Worm (Caenorhabditis elegans): ENCODE measurements around the gene exp-1.

Gene exp-1

DNA sequence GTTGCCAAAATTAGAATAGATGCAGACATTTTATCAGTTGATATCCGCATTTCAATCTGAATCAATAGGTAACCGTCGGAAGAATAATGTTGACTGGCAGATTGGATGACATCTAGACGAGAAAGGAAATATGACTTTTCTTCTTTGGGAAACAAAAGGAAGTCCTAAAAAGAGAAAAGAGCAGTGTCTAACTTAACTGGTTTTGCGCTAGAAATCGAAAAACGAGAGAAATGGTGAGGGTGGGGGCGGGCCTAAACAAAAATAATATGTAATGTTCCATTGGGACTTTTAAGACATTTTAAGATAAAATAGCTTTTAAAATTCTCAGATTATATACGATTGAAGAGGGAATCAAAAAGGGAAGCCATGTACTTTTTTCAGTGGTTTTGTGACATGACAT is at the start of gene exp-1:
exp-1 (minus strand) TSS at position 101 of the 400 bp plus-strand sequence.
- TF ChIP-seq unc-62 (GFP tag; optimal IDR thresholded peaks at IDR 0.05): no peak

- no peak for TF ChIP-seq unc-62 (GFP tag; optimal IDR thresholded peaks at IDR 0.05)
These were observed 47.2 kb upstream of the exp-1 start, which contains the start of gene daf-37 for ce11 chrII:6208116-6208515. daf-37 (minus strand) TSS chrII:6208216.

- no peak for TF ChIP-seq unc-62 (GFP tag; optimal IDR thresholded peaks at IDR 0.05)
These were observed 46.4 kb upstream of the exp-1 start for ce11 chrII:6207252-6207651.

- TF ChIP-seq unc-62 (GFP tag; optimal IDR thresholded peaks at IDR 0.05): no peak
These were observed 42.0 kb upstream of the exp-1 start, which contains the start of gene C30B5.17 for ce11 chrII:6202910-6203309. C30B5.17 (minus strand) TSS chrII:6203010.

- no peak for TF ChIP-seq unc-62 (GFP tag; optimal IDR thresholded peaks at IDR 0.05)
These were observed 38.1 kb upstream of the exp-1 start for ce11 chrII:6199010-6199409.

- TF ChIP-seq unc-62 (GFP tag; optimal IDR thresholded peaks at IDR 0.05): no peak
These were observed 37.6 kb upstream of the exp-1 start, which contains the start of gene szy-4 for ce11 chrII:6198468-6198867. szy-4 (plus strand) TSS chrII:6198696.

ce11 chrII:6196875-6197274 is 36.0 kb upstream of the exp-1 start, which contains the start of the genes rbmx-2 and C30B5.2:
rbmx-2 (minus strand) TSS chrII:6196948.
C30B5.2 (plus strand) TSS chrII:6197180.
- no peak for TF ChIP-seq unc-62 (GFP tag; optimal IDR thresholded peaks at IDR 0.05)

ce11 chrII:6192484-6192883 is 31.6 kb upstream of the exp-1 start, which contains the start of gene cpb-2:
cpb-2 (plus strand) TSS chrII:6192784.
- no peak for TF ChIP-seq unc-62 (GFP tag; optimal IDR thresholded peaks at IDR 0.05)

DNA sequence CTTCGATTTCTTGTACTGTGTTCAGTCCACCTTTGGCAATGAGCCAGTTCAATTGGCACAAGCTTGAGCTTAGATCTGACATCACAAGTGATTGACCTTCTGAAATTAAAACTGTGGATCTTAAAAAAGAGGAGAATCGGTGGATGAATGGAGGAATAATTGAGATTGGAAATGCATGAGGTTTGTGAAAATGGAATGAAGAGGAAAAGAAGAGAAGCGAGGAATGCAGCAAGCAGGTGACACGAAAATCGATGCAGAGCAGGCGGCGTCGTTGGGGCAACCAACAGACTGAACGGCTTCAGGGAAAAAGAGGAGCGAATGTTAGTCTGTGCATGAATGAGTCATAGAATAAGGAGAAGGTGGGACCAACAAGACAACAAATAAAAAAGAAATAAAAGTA is 30.4 kb upstream of the exp-1 start, which contains the start of gene fkh-8:
fkh-8 (minus strand) TSS at position 101 of the 400 bp plus-strand sequence.
- TF ChIP-seq unc-62 (GFP tag; optimal IDR thresholded peaks at IDR 0.05): no peak

DNA sequence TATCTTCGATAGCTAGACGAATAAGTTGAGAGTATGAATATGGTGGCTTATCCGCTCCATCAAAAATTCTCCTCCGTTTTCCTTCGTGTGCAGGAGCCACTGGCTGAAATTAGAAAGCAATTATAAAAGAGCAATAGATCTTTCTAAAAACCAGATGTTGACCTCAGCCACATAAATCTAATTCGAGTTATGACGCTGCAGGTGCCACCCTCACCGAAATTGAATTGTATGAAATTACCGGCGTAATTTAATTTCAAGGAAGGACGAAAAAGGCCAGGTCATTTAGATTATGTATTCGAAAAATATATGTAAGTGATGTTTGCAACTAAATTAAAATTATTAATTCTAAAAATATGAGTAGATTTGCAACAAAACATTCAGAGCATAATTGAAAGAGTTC is 29.9 kb upstream of the exp-1 start:
- TF ChIP-seq unc-62 (GFP tag; optimal IDR thresholded peaks at IDR 0.05): no peak

DNA sequence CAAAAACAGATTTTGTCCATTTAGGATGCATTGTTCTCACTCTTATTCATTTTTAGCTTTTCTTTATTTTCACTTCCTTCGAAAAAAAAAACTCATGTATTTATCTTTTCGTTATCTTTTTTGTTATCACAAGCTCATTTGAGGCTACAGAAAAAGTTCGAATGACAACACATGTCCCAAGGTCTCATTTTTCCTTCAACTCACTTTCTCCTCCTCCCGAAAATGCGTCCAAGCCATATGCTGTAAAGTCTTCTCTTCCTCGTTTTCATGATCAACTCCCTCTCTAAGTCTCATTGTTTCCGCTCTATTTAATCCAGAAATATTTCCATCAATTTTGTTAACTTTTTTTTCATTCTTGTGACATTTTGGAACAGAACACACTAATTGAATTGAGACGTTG is 20.4 kb upstream of the exp-1 start:
- no peak for TF ChIP-seq unc-62 (GFP tag; optimal IDR thresholded peaks at IDR 0.05)

DNA sequence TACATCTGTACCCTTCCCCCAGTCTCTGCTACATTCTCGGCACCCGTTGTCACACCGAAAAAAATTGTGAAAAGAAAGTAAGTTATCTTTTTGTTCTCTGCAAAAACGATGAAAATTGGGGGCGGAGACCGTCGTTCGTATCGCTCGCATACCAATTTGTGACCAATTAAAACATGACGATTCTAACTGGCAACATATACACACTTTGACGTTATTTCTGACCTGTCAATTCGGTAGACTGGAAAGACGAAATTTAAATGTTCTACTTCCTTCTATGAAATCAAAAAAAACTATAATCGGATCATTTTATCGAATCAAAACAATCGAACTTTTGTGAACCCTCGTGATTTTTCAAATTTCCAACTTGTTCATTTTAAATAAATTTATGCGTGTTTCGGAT is 19.7 kb upstream of the exp-1 start:
- TF ChIP-seq unc-62 (GFP tag; optimal IDR thresholded peaks at IDR 0.05): no peak

- no peak for TF ChIP-seq unc-62 (GFP tag; optimal IDR thresholded peaks at IDR 0.05)
These were observed 18.6 kb upstream of the exp-1 start, which contains the start of gene F40H3.1 for ce11 chrII:6179531-6179930. F40H3.1 (plus strand) TSS chrII:6179831.

DNA sequence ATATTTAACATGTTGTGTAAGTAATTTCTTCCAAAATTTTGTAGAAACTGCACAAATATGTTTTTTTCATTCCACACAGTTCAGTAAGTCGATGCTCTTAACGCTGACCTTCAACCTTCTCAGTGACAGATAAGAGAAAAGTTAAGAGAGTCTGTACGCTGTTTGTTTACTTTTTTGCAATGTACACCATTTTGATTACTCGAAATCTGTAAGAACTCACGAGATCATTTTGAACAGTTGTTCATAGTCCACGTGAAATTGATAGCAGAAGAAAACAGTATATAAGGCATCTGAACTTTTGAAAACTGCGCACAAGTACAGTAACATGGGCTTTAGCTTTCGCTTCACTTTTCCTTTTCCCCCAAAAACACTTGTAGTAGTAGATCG is 17.8 kb upstream of the exp-1 start:
- no peak for TF ChIP-seq unc-62 (GFP tag; optimal IDR thresholded peaks at IDR 0.05)

ce11 chrII:6177975-6178742 is 17.3 kb upstream of the exp-1 start:
- TF ChIP-seq unc-62 (GFP tag; optimal IDR thresholded peaks at IDR 0.05): no peak

- TF ChIP-seq unc-62 (GFP tag; optimal IDR thresholded peaks at IDR 0.05): no peak
These were observed 15.4 kb upstream of the exp-1 start for ce11 chrII:6176154-6176897.

ce11 chrII:6175027-6175426 is 14.1 kb upstream of the exp-1 start:
- TF ChIP-seq unc-62 (GFP tag; optimal IDR thresholded peaks at IDR 0.05): no peak

Data from whole organism, dauer.